Fruit fly (Drosophila melanogaster): ENCODE measurements around the gene CG10211.

CG10211 gene

dm6 chr2L:18556384-18556783 is 39.1 kb downstream of the CG10211 start:
- no peak for TF ChIP-seq noc (tag; optimal IDR thresholded peaks at IDR 0.05)

- peak; percentile 72 for TF ChIP-seq noc (tag; optimal IDR thresholded peaks at IDR 0.05)
Observed at dm6 chr2L:18557965-18558537, 40.8 kb downstream of the CG10211 start.

- TF ChIP-seq noc (tag; optimal IDR thresholded peaks at IDR 0.05): no peak
Observed at dm6 chr2L:18559084-18559483, 41.8 kb downstream of the CG10211 start.

- TF ChIP-seq noc (tag; optimal IDR thresholded peaks at IDR 0.05): peak; percentile 30
Observed at dm6 chr2L:18561018-18561417, 43.7 kb downstream of the CG10211 start.

dm6 chr2L:18561522-18562119 is 44.3 kb downstream of the CG10211 start:
- peak; percentile 10 for TF ChIP-seq noc (tag; optimal IDR thresholded peaks at IDR 0.05)

- TF ChIP-seq noc (tag; optimal IDR thresholded peaks at IDR 0.05): no peak
Observed at dm6 chr2L:18562573-18562972, 45.3 kb downstream of the CG10211 start.

dm6 chr2L:18563020-18563546 is 45.8 kb downstream of the CG10211 start:
- peak; percentile 10 for TF ChIP-seq noc (tag; optimal IDR thresholded peaks at IDR 0.05)

- no peak for TF ChIP-seq noc (tag; optimal IDR thresholded peaks at IDR 0.05)
Observed at dm6 chr2L:18563991-18564390, 46.7 kb downstream of the CG10211 start.

dm6 chr2L:18564417-18564816 is 47.1 kb downstream of the CG10211 start:
- no peak for TF ChIP-seq noc (tag; optimal IDR thresholded peaks at IDR 0.05)

dm6 chr2L:18566235-18567158 is 49.2 kb downstream of the CG10211 start:
- TF ChIP-seq noc (tag; optimal IDR thresholded peaks at IDR 0.05): peak; percentile 83

dm6 chr2L:18567563-18567962 is 50.3 kb downstream of the CG10211 start:
- TF ChIP-seq noc (tag; optimal IDR thresholded peaks at IDR 0.05): peak; percentile 72

dm6 chr2L:18568715-18569114 is 51.4 kb downstream of the CG10211 start:
- no peak for TF ChIP-seq noc (tag; optimal IDR thresholded peaks at IDR 0.05)

dm6 chr2L:18571724-18572427 is 54.6 kb downstream of the CG10211 start:
- TF ChIP-seq noc (tag; optimal IDR thresholded peaks at IDR 0.05): peak; percentile 26

dm6 chr2L:18572428-18573136 is 55.3 kb downstream of the CG10211 start:
- no peak for TF ChIP-seq noc (tag; optimal IDR thresholded peaks at IDR 0.05)

- TF ChIP-seq noc (tag; optimal IDR thresholded peaks at IDR 0.05): no peak
Observed at dm6 chr2L:18576250-18576649, 59.0 kb downstream of the CG10211 start.

All from whole organism, larva.